Worm (Caenorhabditis elegans) whole organism, L4/young adult: ENCODE results near the gene fzr-1.

Source experiments
- dao-5 ChIP-seq: sonication (generic microtip); optimal IDR thresholded peaks from 2 replicates; lab custom pipeline; 2016; ENCODE audit warnings: missing genotype, missing genetic modification characterization, moderate library complexity, missing compliant biosample characterization
- him-1 ChIP-seq: sonication (generic microtip); optimal IDR thresholded peaks from 2 replicates; lab custom pipeline; 2016; ENCODE audit warnings: missing genotype, missing genetic modification reagents, missing genetic modification characterization, missing compliant biosample characterization

DNA sequence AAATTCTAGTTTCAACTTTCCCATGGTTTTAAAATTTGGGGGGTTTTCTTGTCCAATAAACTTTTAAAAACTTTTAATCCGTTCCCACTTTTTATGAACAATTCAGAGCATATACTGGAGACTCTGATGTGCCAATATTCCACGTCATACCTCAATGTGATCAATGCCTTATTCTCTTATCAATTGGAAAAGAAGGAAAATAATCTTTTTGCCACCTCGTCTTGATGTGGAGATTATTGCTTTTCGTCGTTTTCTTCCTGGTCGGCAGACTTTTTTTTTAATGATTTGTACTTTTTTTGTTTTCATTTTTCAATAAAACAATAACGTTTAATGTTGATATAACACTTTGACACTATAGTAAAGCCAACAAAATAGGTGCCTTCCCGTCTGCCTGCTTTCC lies 33.2 kb upstream of the fzr-1 start:
- TF ChIP-seq him-1 (no peak), dao-5 (no peak)
